Worm (Caenorhabditis elegans): ENCODE results near the gene Y41E3.7.

Gene Y41E3.7

DNA sequence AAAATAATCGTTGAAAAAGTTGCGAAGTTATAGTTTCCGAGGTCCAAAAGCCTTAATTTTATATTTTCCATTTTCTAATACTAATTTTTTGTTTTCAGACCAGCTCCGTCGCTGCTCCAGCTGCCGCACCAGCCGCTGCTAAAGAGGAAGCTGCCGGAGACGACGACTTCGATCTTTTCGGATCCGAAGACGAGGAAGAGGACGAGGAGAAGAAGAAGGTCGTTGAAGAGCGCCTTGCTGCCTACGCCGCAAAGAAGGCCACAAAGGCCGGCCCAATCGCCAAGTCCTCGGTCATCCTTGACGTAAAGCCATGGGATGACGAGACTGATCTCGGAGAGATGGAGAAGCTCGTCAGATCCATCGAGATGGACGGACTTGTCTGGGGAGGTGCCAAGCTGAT lies 25.0 kb downstream of the Y41E3.7 start (continued):
- TF ChIP-seq snpc-4 (GFP tag; optimal IDR thresholded peaks at IDR 0.05) (peak; percentile 4), snpc-4 (tag; optimal IDR thresholded peaks at IDR 0.05) (peak in 2 of 4 experiments; percentile 4 to 42), K12H6.12 (tag; optimal IDR thresholded peaks at IDR 0.05) (no peak), let-526 (GFP tag; IDR thresholded peaks at IDR 0.05) (no peak), D2030.7 (GFP tag; IDR thresholded peaks at IDR 0.05) (no peak), mxl-1 (tag; optimal IDR thresholded peaks at IDR 0.05) (no peak), T26A5.8 (tag; optimal IDR thresholded peaks at IDR 0.05) (no peak), madf-10 (tag; optimal IDR thresholded peaks at IDR 0.05) (no peak), ZK185.1 (tag; optimal IDR thresholded peaks at IDR 0.05; ENCODE audit: poor library complexity, severe bottlenecking) (no peak), ets-4 (GFP tag; optimal IDR thresholded peaks at IDR 0.05) (no peak), snpc-1.1 (tag; optimal IDR thresholded peaks at IDR 0.05; ENCODE audit: insufficient read depth) (no peak), nhr-80 (tag; optimal IDR thresholded peaks at IDR 0.05) (no peak), F37B4.10 (GFP tag; IDR thresholded peaks at IDR 0.05) (no peak), repo-1 (tag; optimal IDR thresholded peaks at IDR 0.05) (no peak), chd-7 (tag; optimal IDR thresholded peaks at IDR 0.05) (peak; percentile 22), fkh-3 (tag; optimal IDR thresholded peaks at IDR 0.05) (peak; percentile 17), attf-5 (GFP tag; optimal IDR thresholded peaks at IDR 0.05) (no peak), F39B2.1 (GFP tag; IDR thresholded peaks at IDR 0.05) (no peak), ztf-26 (tag; optimal IDR thresholded peaks at IDR 0.05) (no peak), madf-6 (GFP tag; IDR thresholded peaks at IDR 0.05) (no peak), lin-54 (GFP tag; optimal IDR thresholded peaks at IDR 0.05) (peak; percentile 1), pbrm-1 (GFP tag; IDR thresholded peaks at IDR 0.05) (0 out of 2 replicates have a peak, but pooled peaks have one; percentile 9), atf-7 (tag; optimal IDR thresholded peaks at IDR 0.05) (no peak), egl-44 (GFP tag; IDR thresholded peaks at IDR 0.05) (no peak), egrh-3 (GFP tag; IDR thresholded peaks at IDR 0.05) (peak; percentile 76), hsf-1 (GFP tag; IDR thresholded peaks at IDR 0.05) (0 out of 2 replicates have a peak, but pooled peaks have one; percentile 26)

- TF ChIP-seq athp-1 (tag; optimal IDR thresholded peaks at IDR 0.05) = peak; percentile 73
- TF ChIP-seq madf-6 (GFP tag; IDR thresholded peaks at IDR 0.05) = peak; percentile 84
- no peak for TF ChIP-seq zim-3 (tag; optimal IDR thresholded peaks at IDR 0.05)
- no peak for TF ChIP-seq egrh-3 (GFP tag; IDR thresholded peaks at IDR 0.05)
- TF ChIP-seq akir-1 (GFP tag; optimal IDR thresholded peaks at IDR 0.05) = no peak
- peak; percentile 82 for TF ChIP-seq F33H1.4 (GFP tag; IDR thresholded peaks at IDR 0.05)
- peak; percentile 20 for TF ChIP-seq ztf-26 (tag; optimal IDR thresholded peaks at IDR 0.05)
- no peak for TF ChIP-seq ceh-58 (GFP tag; IDR thresholded peaks at IDR 0.05)
- TF ChIP-seq nhr-27 (tag; optimal IDR thresholded peaks at IDR 0.05) = no peak
- TF ChIP-seq ZK185.1 (tag; optimal IDR thresholded peaks at IDR 0.05; ENCODE audit: poor library complexity, severe bottlenecking) = peak; percentile 62
- no peak for TF ChIP-seq ets-4 (GFP tag; optimal IDR thresholded peaks at IDR 0.05)
- peak; percentile 70 for TF ChIP-seq tbp1 (GFP tag; optimal IDR thresholded peaks at IDR 0.05)
- no peak for TF ChIP-seq T26A5.8 (tag; optimal IDR thresholded peaks at IDR 0.05)
- peak; percentile 59 for TF ChIP-seq him-1 (tag; optimal IDR thresholded peaks at IDR 0.05)
- TF ChIP-seq sdz-38 (tag; optimal IDR thresholded peaks at IDR 0.05) = no peak
- peak; percentile 50 for TF ChIP-seq K12H6.12 (tag; optimal IDR thresholded peaks at IDR 0.05)
- TF ChIP-seq lsl-1 (GFP tag; optimal IDR thresholded peaks at IDR 0.05) = peak; percentile 66
- no peak for TF ChIP-seq F57A8.1 (GFP tag; optimal IDR thresholded peaks at IDR 0.05)
- TF ChIP-seq mes-4 (tag; optimal IDR thresholded peaks at IDR 0.05) = no peak
- TF ChIP-seq rpc-1 (optimal IDR thresholded peaks at IDR 0.05) = no peak
- TF ChIP-seq rpc-1 (tag; optimal IDR thresholded peaks at IDR 0.05) = no peak
- peak; percentile 91 for TF ChIP-seq snpc-1.3 (tag; optimal IDR thresholded peaks at IDR 0.05; ENCODE audit: insufficient read depth)
- TF ChIP-seq ztf-25 (GFP tag; IDR thresholded peaks at IDR 0.05) = no peak
- TF ChIP-seq tbx-9 (tag; optimal IDR thresholded peaks at IDR 0.05; ENCODE audit: borderline replicate concordance) = no peak
- no peak for TF ChIP-seq ztf-6 (GFP tag; IDR thresholded peaks at IDR 0.05)
- peak; percentile 87 for TF ChIP-seq mcd-1 (GFP tag; IDR thresholded peaks at IDR 0.05)
- TF ChIP-seq ceh-27 (GFP tag; optimal IDR thresholded peaks at IDR 0.05) = peak; percentile 57
- TF ChIP-seq K11D2.4 (GFP tag; IDR thresholded peaks at IDR 0.05) = peak; percentile 66; the same call in 1 of the 2 replicates
- TF ChIP-seq sea-2 (GFP tag; IDR thresholded peaks at IDR 0.05) = no peak
- TF ChIP-seq die-1 (tag; optimal IDR thresholded peaks at IDR 0.05) = no peak
Observed at ce11 chrIV:15039477-15039876, 25.6 kb downstream of the Y41E3.7 start, which contains the start of gene hrpu-1. TSS of gene hrpu-1 (plus strand) at chrIV:15039616.

All from whole organism, young adult.